Fruit fly (Drosophila melanogaster) whole organism, embryonic: ENCODE data around the gene Ccp84Ad.

Source experiments
- ATbp ChIP-seq: fragments of 200-800 bp; sonication (Bioruptor generic); optimal IDR thresholded peaks from 2 replicates; lab custom pipeline; 2017; ENCODE audit warnings: missing biosample characterization, mild to moderate bottlenecking, missing genetic modification characterization, missing genetic modification reagents
- Asciz ChIP-seq: fragments of 200-800 bp; sonication (Bioruptor generic); optimal IDR thresholded peaks from 2 replicates; lab custom pipeline; 2017; ENCODE audit warnings: missing biosample characterization, mild to moderate bottlenecking, missing genetic modification characterization, missing genetic modification reagents
- CG10274 ChIP-seq: fragments of 200-800 bp; sonication (Bioruptor generic); optimal IDR thresholded peaks from 3 replicates; lab custom pipeline; 2017; ENCODE audit warnings: missing biosample characterization, mild to moderate bottlenecking, missing genetic modification characterization
- CG11456 ChIP-seq: fragments of 200-800 bp; sonication (Bioruptor generic); IDR thresholded peaks from 3 replicates; pipeline ENCODE4 v1.3.6; 2022; ENCODE audit warnings: missing biosample characterization, missing genetic modification characterization
- CG11695 ChIP-seq: fragments of 200-800 bp; sonication (Bioruptor generic); IDR thresholded peaks from 3 replicates; pipeline ENCODE4 v1.3.6; 2022; ENCODE audit warnings: missing biosample characterization, missing genetic modification characterization
- CG14965 ChIP-seq: fragments of 200-800 bp; sonication (Bioruptor generic); optimal IDR thresholded peaks from 2 replicates; lab custom pipeline; 2016; ENCODE audit warnings: missing biosample characterization, missing genetic modification characterization, borderline replicate concordance
- CG18262 ChIP-seq: fragments of 200-800 bp; optimal IDR thresholded peaks from 3 replicates; lab custom pipeline; 2019; ENCODE audit warnings: missing biosample characterization, mild to moderate bottlenecking, missing genetic modification characterization, moderate library complexity
- CG31441 ChIP-seq: fragments of 200-800 bp; sonication (Bioruptor generic); IDR thresholded peaks from 2 replicates; pipeline ENCODE4 v1.3.6; 2022; ENCODE audit warnings: missing biosample characterization, missing genetic modification characterization
- CG4360 ChIP-seq: fragments of 200-800 bp; sonication (Bioruptor generic); IDR thresholded peaks from 2 replicates; pipeline ENCODE4 v1.3.6; 2022; ENCODE audit warnings: missing biosample characterization, missing genetic modification characterization
- CG43689 ChIP-seq: fragments of 200-800 bp; sonication (Bioruptor generic); IDR thresholded peaks from 2 replicates; pipeline ENCODE4 v1.3.6; 2022; ENCODE audit warnings: missing biosample characterization, missing genetic modification characterization
- CG6854 ChIP-seq: fragments of 200-800 bp; sonication (Bioruptor generic); optimal IDR thresholded peaks from 3 replicates; lab custom pipeline; 2017; ENCODE audit warnings: missing biosample characterization, mild to moderate bottlenecking, missing genetic modification characterization
- CG7372 ChIP-seq: fragments of 200-800 bp; sonication (Bioruptor generic); IDR thresholded peaks from 2 replicates; pipeline ENCODE4 v1.3.6; 2022; ENCODE audit warnings: missing biosample characterization, missing genetic modification characterization
- CG7963 ChIP-seq: fragments of 200-800 bp; sonication (Bioruptor generic); IDR thresholded peaks from 3 replicates; pipeline ENCODE4 v1.3.6; 2022; ENCODE audit warnings: missing biosample characterization, missing genetic modification characterization; ENCODE audit not compliant: partially characterized antibody
- CG9609 ChIP-seq: fragments of 200-800 bp; sonication (Bioruptor generic); optimal IDR thresholded peaks from 3 replicates; lab custom pipeline; 2016; ENCODE audit warnings: missing biosample characterization, missing genetic modification characterization
- D ChIP-seq, 2 experiments: fragments of 200-800 bp in 1 of 2; fragments of >200 bp in 1 of 2; sonication (Bioruptor generic) in 1 of 2; optimal IDR thresholded peaks; 2 replicates in 1 of 2; 3 replicates in 1 of 2; lab custom pipeline; 2017; ENCODE audit warnings: mild to moderate bottlenecking in 1 of 2, missing biosample characterization in 1 of 2, missing genetic modification characterization in 1 of 2, missing genetic modification reagents in 1 of 2
- Dad ChIP-seq: fragments of 200-800 bp; sonication (Bioruptor generic); optimal IDR thresholded peaks from 3 replicates; lab custom pipeline; 2016; ENCODE audit warnings: missing biosample characterization, missing genetic modification characterization
- Dek ChIP-seq: fragments of 200-800 bp; sonication (Bioruptor generic); optimal IDR thresholded peaks from 3 replicates; lab custom pipeline; 2019; ENCODE audit warnings: missing biosample characterization, mild to moderate bottlenecking, missing genetic modification characterization, moderate library complexity
- Fer3 ChIP-seq: fragments of 200-800 bp; sonication (Bioruptor generic); optimal IDR thresholded peaks from 2 replicates; lab custom pipeline; 2018; ENCODE audit warnings: missing biosample characterization, mild to moderate bottlenecking, missing genetic modification characterization, moderate library complexity
- GATAe ChIP-seq: fragments of 200-800 bp; sonication (Bioruptor generic); conservative IDR thresholded peaks from 2 replicates; pipeline ENCODE4 v1.3.6; 2022; ENCODE audit warnings: missing biosample characterization, missing genetic modification characterization
- HLH54F ChIP-seq: fragments of 200-800 bp; sonication (Bioruptor generic); optimal IDR thresholded peaks from 3 replicates; lab custom pipeline; 2016; ENCODE audit warnings: missing biosample characterization, missing genetic modification characterization
- Hmx ChIP-seq: fragments of 200-800 bp; sonication (Bioruptor generic); optimal IDR thresholded peaks from 2 replicates; lab custom pipeline; 2016; ENCODE audit warnings: missing biosample characterization, missing genetic modification characterization
- Mrtf ChIP-seq: fragments of 200-800 bp; sonication (Bioruptor generic); IDR thresholded peaks from 3 replicates; pipeline ENCODE4 v1.3.6; 2022; ENCODE audit warnings: missing biosample characterization, missing genetic modification characterization
- NK7.1 ChIP-seq: fragments of 200-800 bp; sonication (Bioruptor generic); optimal IDR thresholded peaks from 3 replicates; lab custom pipeline; 2016; ENCODE audit warnings: missing biosample characterization, missing genetic modification characterization
- PHDP ChIP-seq: fragments of 200-800 bp; sonication (Bioruptor generic); optimal IDR thresholded peaks from 3 replicates; lab custom pipeline; 2018; ENCODE audit warnings: missing biosample characterization, mild to moderate bottlenecking, missing genetic modification characterization, moderate library complexity
- Xrp1 ChIP-seq: fragments of 200-800 bp; sonication (Bioruptor generic); IDR thresholded peaks from 2 replicates; pipeline ENCODE4 v1.3.6; 2022; ENCODE audit warnings: missing biosample characterization, missing genetic modification characterization
- ara ChIP-seq: fragments of 200-800 bp; sonication (Bioruptor generic); IDR thresholded peaks from 2 replicates; pipeline ENCODE4 v1.3.6; 2022; ENCODE audit warnings: missing biosample characterization, missing genetic modification characterization
- bsh ChIP-seq, 2 experiments: fragments of 200-800 bp; sonication (Bioruptor generic); optimal IDR thresholded peaks; 2 replicates each; lab custom pipeline; 2017 to 2018; ENCODE audit warnings: mild to moderate bottlenecking in 2 of 2, missing biosample characterization in 2 of 2, missing genetic modification characterization in 2 of 2, moderate library complexity in 1 of 2
- chif ChIP-seq, 2 experiments: fragments of 200-800 bp; sonication (Bioruptor generic); optimal IDR thresholded peaks; 3 replicates each; lab custom pipeline; 2016; ENCODE audit warnings: missing biosample characterization in 2 of 2, missing genetic modification characterization in 2 of 2
- corto ChIP-seq: fragments of 200-800 bp; sonication (Bioruptor generic); optimal IDR thresholded peaks from 2 replicates; lab custom pipeline; 2016; ENCODE audit warnings: missing biosample characterization, mild to moderate bottlenecking, missing genetic modification characterization, moderate library complexity
- dysf ChIP-seq: fragments of 200-800 bp; sonication (Bioruptor generic); IDR thresholded peaks from 3 replicates; pipeline ENCODE4 v1.3.6; 2022; ENCODE audit warnings: missing biosample characterization, missing genetic modification characterization
- ems ChIP-seq: fragments of 200-800 bp; sonication (Bioruptor generic); optimal IDR thresholded peaks from 3 replicates; lab custom pipeline; 2016; ENCODE audit warnings: missing biosample characterization, missing genetic modification characterization
- fd96Cb ChIP-seq: fragments of 200-800 bp; sonication (Bioruptor generic); optimal IDR thresholded peaks from 2 replicates; lab custom pipeline; 2018; ENCODE audit warnings: missing biosample characterization, mild to moderate bottlenecking, missing genetic modification characterization, moderate library complexity
- fru ChIP-seq: fragments of >200 bp; optimal IDR thresholded peaks from 2 replicates; lab custom pipeline; 2017
- gcm ChIP-seq: fragments of 200-800 bp; sonication (Bioruptor generic); optimal IDR thresholded peaks from 2 replicates; lab custom pipeline; 2019; ENCODE audit warnings: missing biosample characterization, mild to moderate bottlenecking, missing genetic modification characterization, moderate library complexity
- grau ChIP-seq: fragments of 200-800 bp; optimal IDR thresholded peaks from 3 replicates; lab custom pipeline; 2019; ENCODE audit warnings: missing biosample characterization, mild to moderate bottlenecking, missing genetic modification characterization, moderate library complexity
- insv ChIP-seq, 2 experiments: fragments of 200-800 bp; sonication (Bioruptor generic); optimal IDR thresholded peaks; 3 replicates each; lab custom pipeline; 2016 to 2018; ENCODE audit warnings: missing biosample characterization in 2 of 2, missing genetic modification characterization in 2 of 2
- jing ChIP-seq: fragments of 200-800 bp; sonication (Bioruptor generic); optimal IDR thresholded peaks from 2 replicates; lab custom pipeline; 2018; ENCODE audit warnings: missing biosample characterization, mild to moderate bottlenecking, missing genetic modification characterization
- lola ChIP-seq, 3 experiments: fragments of >200 bp in 2 of 3; fragments of 200-800 bp in 1 of 3; sonication (Bioruptor generic) in 1 of 3; optimal IDR thresholded peaks; 2 replicates each; lab custom pipeline; 2017 to 2019; ENCODE audit warnings: missing biosample characterization in 3 of 3, missing genetic modification characterization in 3 of 3, mild to moderate bottlenecking in 1 of 3, moderate library complexity in 1 of 3
- maf-S ChIP-seq: fragments of 200-800 bp; sonication (Bioruptor generic); optimal IDR thresholded peaks from 2 replicates; lab custom pipeline; 2016; ENCODE audit warnings: missing biosample characterization, missing genetic modification characterization
- oc ChIP-seq: fragments of 200-800 bp; sonication (Bioruptor generic); optimal IDR thresholded peaks from 2 replicates; lab custom pipeline; 2018; ENCODE audit warnings: missing biosample characterization, mild to moderate bottlenecking, missing genetic modification characterization, moderate library complexity
- pb ChIP-seq: fragments of 200-800 bp; sonication (Bioruptor generic); optimal IDR thresholded peaks from 3 replicates; lab custom pipeline; 2016; ENCODE audit warnings: missing biosample characterization, missing genetic modification characterization
- phol ChIP-seq: fragments of 200-800 bp; sonication (Bioruptor generic); optimal IDR thresholded peaks from 3 replicates; lab custom pipeline; 2018; ENCODE audit warnings: missing biosample characterization, mild to moderate bottlenecking, missing genetic modification characterization, moderate library complexity
- row ChIP-seq: fragments of 200-800 bp; sonication (Bioruptor generic); IDR thresholded peaks from 3 replicates; pipeline ENCODE4 v1.3.6; 2022; ENCODE audit warnings: missing biosample characterization, missing genetic modification characterization
- shn ChIP-seq: fragments of 200-800 bp; sonication (Bioruptor generic); optimal IDR thresholded peaks from 3 replicates; lab custom pipeline; 2016; ENCODE audit warnings: missing biosample characterization, missing genetic modification characterization
- sna ChIP-seq: fragments of 200-800 bp; sonication (Bioruptor generic); IDR thresholded peaks from 2 replicates; pipeline ENCODE4 v1.3.6; 2022; ENCODE audit warnings: missing biosample characterization, missing genetic modification characterization; ENCODE audit not compliant: partially characterized antibody
- so ChIP-seq: fragments of 200-800 bp; sonication (Bioruptor generic); IDR thresholded peaks from 3 replicates; pipeline ENCODE4 v1.3.6; 2022; ENCODE audit warnings: missing biosample characterization, missing genetic modification characterization
- sqz ChIP-seq: fragments of 200-800 bp; sonication (Bioruptor generic); optimal IDR thresholded peaks from 3 replicates; lab custom pipeline; 2018; ENCODE audit warnings: missing biosample characterization, mild to moderate bottlenecking, missing genetic modification characterization
- zen2 ChIP-seq: fragments of 200-800 bp; sonication (Bioruptor generic); IDR thresholded peaks from 3 replicates; pipeline ENCODE4 v1.3.6; 2022; ENCODE audit warnings: missing biosample characterization, missing genetic modification characterization; ENCODE audit not compliant: partially characterized antibody
- zfh1 ChIP-seq: fragments of 200-800 bp; sonication (Bioruptor generic); IDR thresholded peaks from 3 replicates; pipeline ENCODE4 v1.3.6; 2022; ENCODE audit warnings: missing biosample characterization, missing genetic modification characterization

The Ccp84Ad gene

dm6 chr3R:6672303-6673007 lies 20.1 kb upstream of the Ccp84Ad start (continued):
- TF ChIP-seq CG7963 (GFP tag; lab: Robert Waterston, UW) (peak; percentile 59; the same call in 2 of the 3 replicates), CG7372 (GFP tag; lab: Robert Waterston, UW) (no peak), ems (no peak), dysf (GFP tag; lab: Robert Waterston, UW) (no peak), corto (no peak), phol (tag; lab: Kevin White, UChicago) (peak; percentile 16), pb (GFP tag; lab: Kevin White, UChicago) (no peak), Fer3 (tag; lab: Kevin White, UChicago) (no peak), chif (GFP tag; optimal IDR thresholded peaks at IDR 0.05; lab: Kevin White, UChicago) (peak in 1 of 2 experiments; percentile 4), shn (GFP tag; lab: Kevin White, UChicago) (no peak), GATAe (GFP tag; lab: Robert Waterston, UW) (no peak), maf-S (GFP tag; lab: Kevin White, UChicago) (no peak), CG6854 (GFP tag; lab: Kevin White, UChicago) (no peak), CG11695 (no peak), insv (GFP tag; optimal IDR thresholded peaks at IDR 0.05; lab: Kevin White, UChicago) (no peak), PHDP (no peak), so (GFP tag; lab: Robert Waterston, UW) (no peak), Mrtf (no peak), Dek (tag; lab: Kevin White, UChicago) (no peak), CG14965 (no peak), grau (tag; lab: Kevin White, UChicago) (no peak), jing (GFP tag; lab: Kevin White, UChicago) (no peak), zfh1 (GFP tag; lab: Robert Waterston, UW) (no peak), Xrp1 (GFP tag; lab: Robert Waterston, UW) (no peak)

- TF ChIP-seq gcm (GFP tag; lab: Kevin White, UChicago), result peak; percentile 0
- no peak for TF ChIP-seq CG9609
- no peak for TF ChIP-seq Hmx
- no peak for TF ChIP-seq Asciz (GFP tag; lab: Kevin White, UChicago)
- TF ChIP-seq CG11456 (GFP tag; lab: Robert Waterston, UW), result no peak
- TF ChIP-seq NK7.1 (GFP tag; lab: Kevin White, UChicago), result no peak
- TF ChIP-seq fru (lab: Kevin White, UChicago), result no peak
- no peak for TF ChIP-seq oc
- no peak for TF ChIP-seq zen2 (GFP tag; lab: Robert Waterston, UW)
- peak; percentile 31; the same call in 1 of the 2 replicates for TF ChIP-seq CG31441 (GFP tag; lab: Robert Waterston, UW)
- TF ChIP-seq CG10274 (GFP tag; lab: Kevin White, UChicago), result no peak
- no peak for TF ChIP-seq jing (GFP tag; lab: Kevin White, UChicago)
- TF ChIP-seq HLH54F (GFP tag; lab: Kevin White, UChicago), result no peak
- no peak for TF ChIP-seq ATbp (GFP tag; lab: Kevin White, UChicago)
- no peak for TF ChIP-seq CG43689
- TF ChIP-seq Dad (GFP tag; lab: Kevin White, UChicago), result no peak
- TF ChIP-seq CG4360 (GFP tag; lab: Robert Waterston, UW), result no peak
- peak; percentile 41; the same call in 1 of the 2 replicates for TF ChIP-seq ara (GFP tag; lab: Robert Waterston, UW)
- TF ChIP-seq bsh (GFP tag; optimal IDR thresholded peaks at IDR 0.05; lab: Kevin White, UChicago), result peak in 1 of 2 experiments; percentile 72
- TF ChIP-seq sqz (GFP tag; lab: Kevin White, UChicago), result no peak
- peak; percentile 49; the same call in 1 of the 3 replicates for TF ChIP-seq row (GFP tag; lab: Robert Waterston, UW)
- TF ChIP-seq D (optimal IDR thresholded peaks at IDR 0.05; lab: Kevin White, UChicago), result no peak
- TF ChIP-seq D (GFP tag; optimal IDR thresholded peaks at IDR 0.05; lab: Kevin White, UChicago), result peak; percentile 30
- peak; percentile 34 for TF ChIP-seq fd96Cb (tag; lab: Kevin White, UChicago)
- TF ChIP-seq sna (GFP tag; lab: Robert Waterston, UW), result no peak
- TF ChIP-seq CG18262 (tag; lab: Kevin White, UChicago), result peak; percentile 65
- no peak for TF ChIP-seq shn (GFP tag; lab: Kevin White, UChicago)
- TF ChIP-seq lola (GFP tag; optimal IDR thresholded peaks at IDR 0.05; lab: Kevin White, UChicago), result peak in 1 of 3 experiments; percentile 64
Measured at dm6 chr3R:6674548-6674947, 18.0 kb upstream of the Ccp84Ad start.
